Fruit fly (Drosophila melanogaster) whole organism, wandering third instar larva: Measurements from ENCODE around the gene CG17267.

Experiments
- Abd-B ChIP-seq: fragments of >200 bp; optimal IDR thresholded peaks from 2 replicates; lab custom pipeline; 2017; ENCODE audit warnings: missing biosample characterization, missing genetic modification characterization
- CG32264 ChIP-seq: fragments of 200-800 bp; sonication (Bioruptor generic); optimal IDR thresholded peaks from 2 replicates; lab custom pipeline; 2016; ENCODE audit warnings: missing biosample characterization, missing genetic modification characterization
- CG9705 ChIP-seq: fragments of 200-800 bp; sonication (Bioruptor generic); optimal IDR thresholded peaks from 2 replicates; lab custom pipeline; 2018; ENCODE audit warnings: missing biosample characterization, mild to moderate bottlenecking, missing genetic modification characterization
- CrebA ChIP-seq: fragments of 200-800 bp; sonication (Bioruptor generic); optimal IDR thresholded peaks from 2 replicates; lab custom pipeline; 2016; ENCODE audit warnings: missing biosample characterization, mild to moderate bottlenecking, missing genetic modification characterization, borderline replicate concordance
- Dfd ChIP-seq: fragments of >200 bp; optimal IDR thresholded peaks from 2 replicates; lab custom pipeline; 2017; ENCODE audit warnings: missing biosample characterization, missing genetic modification characterization
- Dif ChIP-seq: fragments of 200-275, 200-300 bp; sonication (Bioruptor generic); optimal IDR thresholded peaks from 2 replicates; lab custom pipeline; 2018; ENCODE audit warnings: missing biosample characterization, missing genetic modification characterization; ENCODE audit not compliant: partially characterized antibody
- GATAd ChIP-seq: sonication (Bioruptor generic); optimal IDR thresholded peaks from 2 replicates; lab custom pipeline; 2016; ENCODE audit warnings: missing biosample characterization, missing genetic modification characterization
- HLH106 ChIP-seq: fragments of 200-800 bp; optimal IDR thresholded peaks from 3 replicates; lab custom pipeline; 2019; ENCODE audit warnings: missing biosample characterization, mild to moderate bottlenecking, missing genetic modification characterization, moderate library complexity
- Hnf4 ChIP-seq: fragments of 200-800 bp; sonication (Bioruptor generic); optimal IDR thresholded peaks from 2 replicates; lab custom pipeline; 2016; ENCODE audit warnings: missing biosample characterization, mild to moderate bottlenecking, missing genetic modification characterization
- Hr78 ChIP-seq: fragments of >200 bp; optimal IDR thresholded peaks from 2 replicates; lab custom pipeline; 2017; ENCODE audit warnings: missing biosample characterization, missing genetic modification characterization
- Hr83 ChIP-seq: fragments of 200-300 bp; sonication (Bioruptor generic); optimal IDR thresholded peaks from 2 replicates; lab custom pipeline; 2016; ENCODE audit warnings: missing biosample characterization, mild to moderate bottlenecking, missing genetic modification characterization, moderate library complexity; ENCODE audit not compliant: poor library complexity, severe bottlenecking
- Jra ChIP-seq: sonication (Bioruptor generic); optimal IDR thresholded peaks from 2 replicates; lab custom pipeline; 2016; ENCODE audit warnings: missing biosample characterization, missing genetic modification characterization
- Mio ChIP-seq: sonication (Bioruptor generic); optimal IDR thresholded peaks from 2 replicates; lab custom pipeline; 2016; ENCODE audit warnings: missing biosample characterization, missing genetic modification characterization
- Myc ChIP-seq: fragments of >200 bp; optimal IDR thresholded peaks from 2 replicates; lab custom pipeline; 2017
- N ChIP-seq: fragments of >200 bp; optimal IDR thresholded peaks from 2 replicates; lab custom pipeline; 2018; ENCODE audit warnings: missing biosample characterization, missing external identifiers, missing genetic modification characterization
- OdsH ChIP-seq: fragments of 200-800 bp; sonication (Bioruptor generic); optimal IDR thresholded peaks from 2 replicates; lab custom pipeline; 2016; ENCODE audit warnings: missing biosample characterization, mild to moderate bottlenecking, missing genetic modification characterization
- Rel ChIP-seq, 2 experiments: fragments of 200-800 bp; sonication (Bioruptor generic) in 1 of 2; optimal IDR thresholded peaks; 2 replicates in 1 of 2; 3 replicates in 1 of 2; lab custom pipeline; 2016 to 2019; ENCODE audit warnings: mild to moderate bottlenecking in 2 of 2, missing biosample characterization in 2 of 2, missing genetic modification characterization in 2 of 2, moderate library complexity in 1 of 2
- Sp1 ChIP-seq: fragments of 200-800 bp; sonication (Bioruptor generic); optimal IDR thresholded peaks from 3 replicates; lab custom pipeline; 2019; ENCODE audit warnings: missing biosample characterization, mild to moderate bottlenecking, missing genetic modification characterization, moderate library complexity
- Vsx2 ChIP-seq: fragments of 200-300, 225-300 bp; sonication (Bioruptor generic); optimal IDR thresholded peaks from 2 replicates; lab custom pipeline; 2018; ENCODE audit warnings: missing biosample characterization, missing genetic modification characterization; ENCODE audit not compliant: partially characterized antibody
- br ChIP-seq: fragments of 200-800 bp; sonication (Bioruptor generic); optimal IDR thresholded peaks from 2 replicates; lab custom pipeline; 2016; ENCODE audit warnings: missing biosample characterization, missing genetic modification characterization
- brk ChIP-seq: fragments of 200-800 bp; sonication (Bioruptor generic); optimal IDR thresholded peaks from 2 replicates; lab custom pipeline; 2016; ENCODE audit warnings: missing biosample characterization, mild to moderate bottlenecking, missing genetic modification characterization
- dl ChIP-seq, 2 experiments: fragments of 175-275, 200-275 bp in 1 of 2; fragments of 200-275 bp in 1 of 2; sonication (Bioruptor generic); optimal IDR thresholded peaks; lab custom pipeline; 2018; ENCODE audit warnings: mild to moderate bottlenecking in 2 of 2, missing biosample characterization in 2 of 2, missing genetic modification characterization in 2 of 2, moderate library complexity in 2 of 2; ENCODE audit not compliant: partially characterized antibody in 2 of 2, insufficient read depth in 1 of 2
- dmrt93B ChIP-seq: fragments of 200-800 bp; sonication (Bioruptor generic); optimal IDR thresholded peaks from 2 replicates; lab custom pipeline; 2018; ENCODE audit warnings: missing biosample characterization, mild to moderate bottlenecking, missing genetic modification characterization
- dsf ChIP-seq: sonication (Bioruptor generic); optimal IDR thresholded peaks from 2 replicates; lab custom pipeline; 2016; ENCODE audit warnings: missing biosample characterization, missing genetic modification characterization, borderline replicate concordance
- ey ChIP-seq: fragments of 200-800 bp; sonication (Bioruptor generic); optimal IDR thresholded peaks from 2 replicates; lab custom pipeline; 2016; ENCODE audit warnings: missing biosample characterization, missing genetic modification characterization
- foxo ChIP-seq, 2 experiments: fragments of 200-800 bp; sonication (Bioruptor generic); optimal IDR thresholded peaks; 2 replicates in 1 of 2; 3 replicates in 1 of 2; lab custom pipeline; 2016 to 2017; ENCODE audit warnings: missing biosample characterization in 2 of 2, missing genetic modification characterization in 2 of 2
- fru ChIP-seq: fragments of 200-800 bp; sonication (Bioruptor generic); optimal IDR thresholded peaks from 3 replicates; lab custom pipeline; 2016; ENCODE audit warnings: missing biosample characterization, mild to moderate bottlenecking, missing genetic modification characterization
- h ChIP-seq: fragments of 200-800 bp; sonication (Bioruptor generic); optimal IDR thresholded peaks from 3 replicates; lab custom pipeline; 2016; ENCODE audit warnings: missing biosample characterization, mild to moderate bottlenecking, missing genetic modification characterization
- jim ChIP-seq: fragments of 175-275, 200-325 bp; sonication (Bioruptor generic); optimal IDR thresholded peaks from 2 replicates; lab custom pipeline; 2016; ENCODE audit warnings: missing biosample characterization, mild to moderate bottlenecking, missing genetic modification characterization
- lola ChIP-seq: fragments of >200 bp; optimal IDR thresholded peaks from 2 replicates; lab custom pipeline; 2017; ENCODE audit warnings: missing biosample characterization, missing genetic modification characterization
- pan ChIP-seq: fragments of >200 bp; optimal IDR thresholded peaks from 2 replicates; lab custom pipeline; 2017
- psq ChIP-seq: fragments of 200-800 bp; sonication (Bioruptor generic); optimal IDR thresholded peaks from 3 replicates; lab custom pipeline; 2017; ENCODE audit warnings: missing biosample characterization, mild to moderate bottlenecking, missing genetic modification characterization, moderate library complexity
- rgr ChIP-seq: fragments of 200-800 bp; sonication (Bioruptor generic); optimal IDR thresholded peaks from 3 replicates; lab custom pipeline; 2016; ENCODE audit warnings: missing biosample characterization, mild to moderate bottlenecking, missing genetic modification characterization
- sage ChIP-seq: fragments of 200-800 bp; sonication (Bioruptor generic); optimal IDR thresholded peaks from 2 replicates; lab custom pipeline; 2016; ENCODE audit warnings: missing biosample characterization, mild to moderate bottlenecking, missing genetic modification characterization
- sv ChIP-seq: fragments of 200-800 bp; sonication (Bioruptor generic); optimal IDR thresholded peaks from 3 replicates; lab custom pipeline; 2016; ENCODE audit warnings: missing biosample characterization, missing genetic modification characterization
- tai ChIP-seq: sonication (Bioruptor generic); optimal IDR thresholded peaks from 2 replicates; lab custom pipeline; 2016; ENCODE audit warnings: missing biosample characterization, missing genetic modification characterization
- usp ChIP-seq: fragments of >200 bp; optimal IDR thresholded peaks from 2 replicates; lab custom pipeline; 2017; ENCODE audit warnings: missing biosample characterization, missing genetic modification characterization
- woc ChIP-seq: sonication (Bioruptor generic); optimal IDR thresholded peaks from 2 replicates; lab custom pipeline; 2016; ENCODE audit warnings: missing biosample characterization, mild to moderate bottlenecking, missing genetic modification characterization

CG17267 gene

DNA sequence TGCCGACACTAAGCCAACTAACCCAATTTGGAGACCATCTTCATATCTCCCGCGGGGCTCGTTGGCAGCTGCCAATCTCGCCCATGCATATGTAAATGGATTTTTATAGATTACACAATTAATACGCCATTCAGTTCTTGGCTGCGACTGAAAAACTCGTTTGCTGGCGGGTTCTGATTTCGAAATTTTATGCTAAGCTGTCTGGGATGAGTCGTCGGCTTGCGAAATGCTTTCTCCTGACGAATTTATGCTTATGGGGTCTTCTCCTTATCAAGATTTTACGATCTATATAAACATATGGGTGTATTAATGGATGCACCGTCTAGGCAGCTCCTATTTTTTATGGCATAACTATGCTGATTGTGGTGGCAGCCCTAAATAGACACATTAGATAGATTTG, at the start of gene CG17267:
TSS of gene CG17267 (minus strand) at position 101 of the 400 bp plus-strand sequence.
- no peak for TF ChIP-seq rgr
- TF ChIP-seq Jra (GFP tag; lab: Kevin White, UChicago): no peak
- TF ChIP-seq usp (GFP tag; lab: Kevin White, UChicago): no peak
- TF ChIP-seq Hnf4 (GFP tag; lab: Kevin White, UChicago): no peak
- no peak for TF ChIP-seq br (GFP tag; lab: Kevin White, UChicago)
- TF ChIP-seq Dif (GFP tag; lab: Kevin White, UChicago): no peak
- TF ChIP-seq psq: no peak
- no peak for TF ChIP-seq GATAd (GFP tag; lab: Kevin White, UChicago)
- TF ChIP-seq Vsx2 (GFP tag; lab: Kevin White, UChicago): no peak
- no peak for TF ChIP-seq dsf (GFP tag; lab: Kevin White, UChicago)

DNA sequence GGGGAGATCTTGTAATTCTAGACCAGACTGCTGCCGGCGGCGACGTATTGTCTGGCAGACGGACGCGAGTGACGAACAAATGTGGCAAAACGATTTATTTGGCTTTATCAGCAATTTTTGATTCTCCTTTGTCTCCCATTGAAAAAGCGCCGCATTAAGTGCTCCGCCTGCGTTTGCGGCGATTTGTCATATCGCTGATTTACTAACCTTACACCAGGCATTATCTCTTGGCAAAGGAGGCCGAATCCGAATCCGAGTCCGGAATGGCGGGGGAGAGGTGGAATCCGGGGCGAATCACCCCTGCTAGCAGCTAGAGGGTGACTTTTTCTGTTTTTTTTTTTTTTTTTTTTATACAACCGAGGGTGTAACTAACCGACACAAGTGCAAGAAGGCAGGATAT, 49.7 kb upstream of the CG17267 start:
- TF ChIP-seq h: peak; percentile 29
- no peak for TF ChIP-seq jim
- no peak for TF ChIP-seq Dif (GFP tag; lab: Kevin White, UChicago)
- no peak for TF ChIP-seq Rel (GFP tag; optimal IDR thresholded peaks at IDR 0.05; lab: Kevin White, UChicago)
- TF ChIP-seq Rel (tag; optimal IDR thresholded peaks at IDR 0.05; lab: Kevin White, UChicago): peak; percentile 39
- TF ChIP-seq sage (GFP tag; lab: Kevin White, UChicago): no peak

DNA sequence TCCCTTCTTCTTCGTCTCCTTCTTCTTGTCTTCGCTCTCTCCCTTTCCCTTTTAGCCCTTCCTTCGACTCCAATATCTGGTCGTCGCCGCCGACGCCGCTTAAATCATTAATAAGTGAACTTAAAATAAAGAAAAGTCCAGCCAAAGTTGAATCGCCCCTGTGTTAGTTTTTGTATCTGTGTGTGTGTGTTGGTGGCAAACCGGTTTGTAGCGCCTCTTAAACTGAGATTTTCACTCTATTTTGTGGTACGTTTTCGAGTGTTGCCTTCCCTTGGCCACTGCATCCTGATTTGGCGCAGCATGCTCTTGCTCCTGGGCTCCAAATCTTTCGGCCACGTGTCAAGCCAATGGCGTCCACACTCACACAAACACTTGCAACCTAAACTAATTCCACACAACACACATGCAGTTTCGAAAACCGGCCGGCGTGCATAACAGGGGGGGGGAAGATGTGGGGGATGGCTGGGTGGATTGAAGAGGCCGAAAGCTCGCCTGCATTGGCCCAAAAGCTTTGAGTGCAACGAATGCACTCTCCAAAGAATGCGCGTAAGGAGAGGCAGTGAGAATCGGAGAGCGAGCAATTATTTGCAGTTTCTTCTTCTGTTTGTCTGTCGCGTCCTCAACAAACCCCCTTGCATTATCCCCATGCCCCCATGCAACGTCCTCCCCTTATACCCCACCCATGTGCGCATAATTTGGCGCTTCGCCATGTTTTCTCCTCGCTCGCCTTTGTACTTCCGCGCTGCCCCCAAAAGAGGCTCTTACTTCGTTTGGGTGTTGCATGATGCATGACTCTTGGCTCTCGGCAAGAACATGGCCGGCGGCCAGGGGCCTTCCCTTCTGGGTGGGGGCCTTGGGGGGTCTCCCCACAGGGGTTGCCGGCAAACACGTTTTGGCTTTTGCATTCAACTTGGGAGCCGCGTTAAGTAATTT, 45.8 kb upstream of the CG17267 start:
- TF ChIP-seq Dfd (GFP tag; lab: Kevin White, UChicago) (peak; percentile 97), Dif (GFP tag; lab: Kevin White, UChicago) (peak; percentile 62), Mio (GFP tag; lab: Kevin White, UChicago) (no peak), Abd-B (GFP tag; lab: Kevin White, UChicago) (no peak), Sp1 (GFP tag; lab: Kevin White, UChicago) (peak; percentile 44), pan (lab: Kevin White, UChicago) (no peak), usp (GFP tag; lab: Kevin White, UChicago) (no peak), ey (GFP tag; lab: Kevin White, UChicago) (no peak), Hr78 (no peak), Hr83 (no peak), dsf (GFP tag; lab: Kevin White, UChicago) (no peak), HLH106 (peak; percentile 1), rgr (no peak), dmrt93B (no peak), CrebA (peak; percentile 48), CG9705 (GFP tag; lab: Kevin White, UChicago) (no peak), OdsH (GFP tag; lab: Kevin White, UChicago) (peak; percentile 17), tai (GFP tag; lab: Kevin White, UChicago) (no peak), Vsx2 (GFP tag; lab: Kevin White, UChicago) (peak; percentile 53), CG32264 (GFP tag; lab: Kevin White, UChicago) (no peak), fru (no peak), sage (GFP tag; lab: Kevin White, UChicago) (no peak), h (no peak), foxo (GFP tag; optimal IDR thresholded peaks at IDR 0.05; lab: Kevin White, UChicago) (no peak), dl (GFP tag; optimal IDR thresholded peaks at IDR 0.05; lab: Kevin White, UChicago; ENCODE audit: insufficient read depth in 1 of 2, partially characterized antibody in 2 of 2) (peak; percentile 7 to 62), woc (GFP tag; lab: Kevin White, UChicago) (no peak), brk (peak; percentile 57), N (no peak), jim (no peak), Hnf4 (GFP tag; lab: Kevin White, UChicago) (no peak), Jra (GFP tag; lab: Kevin White, UChicago) (no peak), lola (GFP tag; lab: Kevin White, UChicago) (peak; percentile 75), Rel (GFP tag; optimal IDR thresholded peaks at IDR 0.05; lab: Kevin White, UChicago) (no peak), Rel (tag; optimal IDR thresholded peaks at IDR 0.05; lab: Kevin White, UChicago) (peak; percentile 76), br (GFP tag; lab: Kevin White, UChicago) (no peak), psq (peak; percentile 94), Myc (lab: Kevin White, UChicago) (no peak), sv (GFP tag; lab: Kevin White, UChicago) (no peak), GATAd (GFP tag; lab: Kevin White, UChicago) (no peak)
